Worm (Caenorhabditis elegans): ENCODE data around the gene mrg-1.

ce11 chrIII:12894207-12894606 is 19.8 kb upstream of the mrg-1 start:
- no peak for TF ChIP-seq egl-27 (tag; optimal IDR thresholded peaks at IDR 0.05)
- TF ChIP-seq blmp-1 (tag; optimal IDR thresholded peaks at IDR 0.05; ENCODE audit: insufficient read depth), result no peak
- TF ChIP-seq elt-3 (tag; optimal IDR thresholded peaks at IDR 0.05), result no peak
- no peak for TF ChIP-seq nhr-12 (tag; optimal IDR thresholded peaks at IDR 0.05)
- TF ChIP-seq unc-62 (GFP tag; optimal IDR thresholded peaks at IDR 0.05), result no peak
- TF ChIP-seq nhr-23 (tag; optimal IDR thresholded peaks at IDR 0.05), result no peak
- TF ChIP-seq nhr-77 (tag; optimal IDR thresholded peaks at IDR 0.05), result no peak
- TF ChIP-seq mdl-1 (tag; optimal IDR thresholded peaks at IDR 0.05), result no peak
